Fruit fly (Drosophila melanogaster) S2 (cell line): Measurements from ENCODE around the gene qless.

Experiments used
- CG8478 ChIP-seq: fragments of >200 bp; optimal IDR thresholded peaks from 2 replicates; lab custom pipeline; 2018
- CTCF ChIP-seq, 2 experiments: fragments of >200 bp; optimal IDR thresholded peaks; 2 replicates each; lab custom pipeline; 2018

DNA sequence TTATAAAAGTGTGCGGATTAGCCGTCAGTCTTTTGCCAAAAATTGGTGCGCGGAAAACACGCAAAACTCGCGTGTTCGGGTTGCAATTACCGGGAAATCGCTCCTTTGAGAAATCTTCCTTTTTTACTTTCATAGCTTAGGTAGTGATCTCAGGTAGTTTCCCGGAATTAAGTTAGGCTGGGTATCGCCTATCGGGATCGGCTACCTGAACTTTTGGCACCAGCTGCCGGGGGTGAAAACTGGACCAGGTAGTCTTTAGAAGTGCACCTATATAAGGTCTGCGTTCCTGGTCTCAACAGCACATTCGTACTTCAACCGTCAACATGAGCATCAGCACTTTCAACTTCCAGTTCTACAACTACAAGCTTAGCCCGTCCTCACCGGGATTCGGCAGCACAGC lies 59.3 kb downstream of the qless start, which contains the start of gene bnk:
- TF ChIP-seq CTCF (optimal IDR thresholded peaks at IDR 0.05; lab: Kevin White, UChicago) (no peak), CG8478 (lab: Kevin White, UChicago) (no peak)
